Worm (Caenorhabditis elegans): ENCODE results near the gene C02D5.4.

ce11 chrIII:8534647-8535181 lies 17.3 kb upstream of the C02D5.4 start, which contains the start of gene trp-1:
- TF ChIP-seq elt-1 (tag; optimal IDR thresholded peaks at IDR 0.05; ENCODE audit: borderline replicate concordance, insufficient read depth) (no peak), nhr-28 (tag; optimal IDR thresholded peaks at IDR 0.05) (no peak), nhr-12 (tag; optimal IDR thresholded peaks at IDR 0.05) (no peak)
